Worm (Caenorhabditis elegans) whole organism, mixed stage, embryonic: ENCODE data around the gene dnj-16.

Source experiments
- drap-1 ChIP-seq: fragments of 200-800 bp; sonication (Bioruptor generic); optimal IDR thresholded peaks from 3 replicates; lab custom pipeline; 2018; ENCODE audit warnings: mild to moderate bottlenecking, missing genetic modification characterization, missing compliant biosample characterization
- mab-5 ChIP-seq: fragments of 150-350 bp; optimal IDR thresholded peaks from 2 replicates; lab custom pipeline; 2014; ENCODE audit warnings: missing biosample characterization, missing genetic modification characterization
- mep-1 ChIP-seq: fragments of 150-350 bp; optimal IDR thresholded peaks from 2 replicates; lab custom pipeline; 2017; ENCODE audit warnings: missing biosample characterization, missing genetic modification reagents, missing genetic modification characterization, inconsistent platforms
- snpc-4 ChIP-seq: fragments of 150-350 bp; optimal IDR thresholded peaks from 2 replicates; lab custom pipeline; 2014; ENCODE audit warnings: missing biosample characterization, missing genetic modification characterization
- tbx-8 ChIP-seq: fragments of 200-800 bp; sonication (Bioruptor generic); optimal IDR thresholded peaks from 2 replicates; lab custom pipeline; 2018; ENCODE audit warnings: mild to moderate bottlenecking, missing genetic modification characterization, moderate library complexity, missing compliant biosample characterization
- unc-120 ChIP-seq: sonication (generic microtip); optimal IDR thresholded peaks from 2 replicates; lab custom pipeline; 2017; ENCODE audit warnings: missing genetic modification characterization, missing compliant biosample characterization; ENCODE audit not compliant: poor library complexity, severe bottlenecking

- TF ChIP-seq drap-1 (GFP tag; lab: Kevin White, UChicago): no peak
- no peak for TF ChIP-seq tbx-8 (GFP tag; lab: Kevin White, UChicago)
- no peak for TF ChIP-seq mab-5
- TF ChIP-seq unc-120 (tag; lab: Kevin White, UChicago): no peak
- TF ChIP-seq mep-1 (tag; lab: Kevin White, UChicago): no peak
- no peak for TF ChIP-seq snpc-4 (tag; lab: Kevin White, UChicago)
Observed at ce11 chrIII:4205751-4206327, 14.9 kb downstream of the dnj-16 start, which contains the start of gene R74.8.
